Fruit fly (Drosophila melanogaster): ENCODE data around the gene RpL7A.
A peak's percentile ranks its signal among the peaks of the same experiment; 100 is the strongest.

RpL7A gene

dm6 chrX:6527680-6528079, 5.5 kb downstream of the RpL7A start, which contains the start of gene CG3342:
CG3342 (minus strand) TSS chrX:6527888.
- no peak for TF ChIP-seq HLH106 (tag; optimal IDR thresholded peaks at IDR 0.05)
- no peak for TF ChIP-seq dl (GFP tag; optimal IDR thresholded peaks at IDR 0.05; ENCODE audit: insufficient read depth in 1 of 2, partially characterized antibody in 2 of 2)
- TF ChIP-seq dmrt93B (GFP tag; optimal IDR thresholded peaks at IDR 0.05): no peak
- TF ChIP-seq tai (GFP tag; optimal IDR thresholded peaks at IDR 0.05): no peak
- TF ChIP-seq rgr (GFP tag; optimal IDR thresholded peaks at IDR 0.05): no peak
- TF ChIP-seq pan (optimal IDR thresholded peaks at IDR 0.05): no peak
- TF ChIP-seq Rel (GFP tag; optimal IDR thresholded peaks at IDR 0.05): no peak
- no peak for TF ChIP-seq Rel (tag; optimal IDR thresholded peaks at IDR 0.05)
- TF ChIP-seq woc (GFP tag; optimal IDR thresholded peaks at IDR 0.05): no peak
- no peak for TF ChIP-seq N (GFP tag; optimal IDR thresholded peaks at IDR 0.05)
- no peak for TF ChIP-seq Vsx2 (GFP tag; optimal IDR thresholded peaks at IDR 0.05; ENCODE audit: partially characterized antibody)
- no peak for TF ChIP-seq ey (GFP tag; optimal IDR thresholded peaks at IDR 0.05)
- TF ChIP-seq Mio (GFP tag; optimal IDR thresholded peaks at IDR 0.05): no peak

- TF ChIP-seq OdsH (GFP tag; optimal IDR thresholded peaks at IDR 0.05) (no peak), br (GFP tag; optimal IDR thresholded peaks at IDR 0.05) (no peak), Hnf4 (GFP tag; optimal IDR thresholded peaks at IDR 0.05) (no peak), Dif (GFP tag; optimal IDR thresholded peaks at IDR 0.05; ENCODE audit: partially characterized antibody) (peak; percentile 20), Vsx2 (GFP tag; optimal IDR thresholded peaks at IDR 0.05; ENCODE audit: partially characterized antibody) (no peak), sv (GFP tag; optimal IDR thresholded peaks at IDR 0.05) (no peak), Abd-B (GFP tag; optimal IDR thresholded peaks at IDR 0.05) (no peak), tai (GFP tag; optimal IDR thresholded peaks at IDR 0.05) (no peak), psq (GFP tag; optimal IDR thresholded peaks at IDR 0.05) (no peak), lola (GFP tag; optimal IDR thresholded peaks at IDR 0.05) (no peak), brk (GFP tag; optimal IDR thresholded peaks at IDR 0.05) (no peak), Dfd (GFP tag; optimal IDR thresholded peaks at IDR 0.05) (no peak), dl (GFP tag; optimal IDR thresholded peaks at IDR 0.05; ENCODE audit: insufficient read depth in 1 of 2, partially characterized antibody in 2 of 2) (no peak), pan (optimal IDR thresholded peaks at IDR 0.05) (no peak), fru (GFP tag; optimal IDR thresholded peaks at IDR 0.05) (peak; percentile 64), Jra (GFP tag; optimal IDR thresholded peaks at IDR 0.05) (no peak), h (GFP tag; optimal IDR thresholded peaks at IDR 0.05) (peak; percentile 19), CrebA (GFP tag; optimal IDR thresholded peaks at IDR 0.05; ENCODE audit: borderline replicate concordance) (no peak), Myc (optimal IDR thresholded peaks at IDR 0.05) (no peak), usp (GFP tag; optimal IDR thresholded peaks at IDR 0.05) (no peak), rgr (GFP tag; optimal IDR thresholded peaks at IDR 0.05) (peak; percentile 15), ey (GFP tag; optimal IDR thresholded peaks at IDR 0.05) (no peak), CG9705 (GFP tag; optimal IDR thresholded peaks at IDR 0.05) (no peak), jim (GFP tag; optimal IDR thresholded peaks at IDR 0.05) (no peak), Rel (GFP tag; optimal IDR thresholded peaks at IDR 0.05) (no peak), Rel (tag; optimal IDR thresholded peaks at IDR 0.05) (peak; percentile 67), woc (GFP tag; optimal IDR thresholded peaks at IDR 0.05) (no peak), foxo (GFP tag; optimal IDR thresholded peaks at IDR 0.05) (peak in 1 of 2 experiments; percentile 19), N (GFP tag; optimal IDR thresholded peaks at IDR 0.05) (no peak), dsf (GFP tag; optimal IDR thresholded peaks at IDR 0.05; ENCODE audit: borderline replicate concordance) (no peak), Mio (GFP tag; optimal IDR thresholded peaks at IDR 0.05) (no peak), HLH106 (tag; optimal IDR thresholded peaks at IDR 0.05) (peak; percentile 39), Hr83 (GFP tag; optimal IDR thresholded peaks at IDR 0.05; ENCODE audit: poor library complexity, severe bottlenecking) (no peak), sage (GFP tag; optimal IDR thresholded peaks at IDR 0.05) (no peak), CG32264 (GFP tag; optimal IDR thresholded peaks at IDR 0.05) (no peak), dmrt93B (GFP tag; optimal IDR thresholded peaks at IDR 0.05) (no peak), Hr78 (GFP tag; optimal IDR thresholded peaks at IDR 0.05) (no peak), GATAd (GFP tag; optimal IDR thresholded peaks at IDR 0.05) (no peak), Sp1 (GFP tag; optimal IDR thresholded peaks at IDR 0.05) (peak; percentile 1)
Observed at dm6 chrX:6524217-6524616, 8.9 kb downstream of the RpL7A start, which contains the start of the genes CG42340 and CG3918. CG42340 (minus strand) TSS chrX:6524323. CG3918 (plus strand) TSS chrX:6524464.

Data from whole organism, wandering third instar larva.